Fruit fly (Drosophila melanogaster): Measurements from ENCODE around the gene CG6051.

Gene CG6051

dm6 chr3R:27108111-27108510, 42.8 kb downstream of the CG6051 start:
- no peak for TF ChIP-seq CG17801 (GFP tag; optimal IDR thresholded peaks at IDR 0.05; ENCODE audit: partially characterized antibody)

dm6 chr3R:27106134-27106694, 44.7 kb downstream of the CG6051 start, which contains the start of gene CAH9:
Gene CAH9, minus strand, starts transcription at chr3R:27106184.
- TF ChIP-seq CG17801 (GFP tag; optimal IDR thresholded peaks at IDR 0.05; ENCODE audit: partially characterized antibody) = no peak

- no peak for TF ChIP-seq CG17801 (GFP tag; optimal IDR thresholded peaks at IDR 0.05; ENCODE audit: partially characterized antibody)
These were observed 45.4 kb downstream of the CG6051 start for dm6 chr3R:27105439-27105838.

- TF ChIP-seq CG17801 (GFP tag; optimal IDR thresholded peaks at IDR 0.05; ENCODE audit: partially characterized antibody) = no peak
These were observed 49.9 kb downstream of the CG6051 start, which contains the start of gene Jhbp11 for dm6 chr3R:27100930-27101329. Gene Jhbp11, plus strand, starts transcription at chr3R:27101230.

- no peak for TF ChIP-seq CG17801 (GFP tag; optimal IDR thresholded peaks at IDR 0.05; ENCODE audit: partially characterized antibody)
These were observed 51.3 kb downstream of the CG6051 start, which contains the start of gene eater for dm6 chr3R:27099579-27099978. Gene eater, minus strand, starts transcription at chr3R:27099679.

dm6 chr3R:27098638-27099037, 52.2 kb downstream of the CG6051 start:
- no peak for TF ChIP-seq CG17801 (GFP tag; optimal IDR thresholded peaks at IDR 0.05; ENCODE audit: partially characterized antibody)

- no peak for TF ChIP-seq CG17801 (GFP tag; optimal IDR thresholded peaks at IDR 0.05; ENCODE audit: partially characterized antibody)
These were observed 56.6 kb downstream of the CG6051 start, which contains the start of gene CG14259 for dm6 chr3R:27094233-27094632. Gene CG14259, plus strand, starts transcription at chr3R:27094533.

dm6 chr3R:27092843-27093242, 58.0 kb downstream of the CG6051 start, which contains the start of gene CG14258:
Gene CG14258, plus strand, starts transcription at chr3R:27093143.
- no peak for TF ChIP-seq CG17801 (GFP tag; optimal IDR thresholded peaks at IDR 0.05; ENCODE audit: partially characterized antibody)

- no peak for TF ChIP-seq CG17801 (GFP tag; optimal IDR thresholded peaks at IDR 0.05; ENCODE audit: partially characterized antibody)
These were observed 58.6 kb downstream of the CG6051 start for dm6 chr3R:27092263-27092662.

- no peak for TF ChIP-seq CG17801 (GFP tag; optimal IDR thresholded peaks at IDR 0.05; ENCODE audit: partially characterized antibody)
These were observed 59.8 kb downstream of the CG6051 start, which contains the start of gene Cpr97Eb for dm6 chr3R:27091106-27091505. Gene Cpr97Eb, minus strand, starts transcription at chr3R:27091130.

dm6 chr3R:27087549-27087948, 63.3 kb downstream of the CG6051 start, which contains the start of gene Cpr97Ea:
Gene Cpr97Ea, minus strand, starts transcription at chr3R:27087778.
- no peak for TF ChIP-seq CG17801 (GFP tag; optimal IDR thresholded peaks at IDR 0.05; ENCODE audit: partially characterized antibody)

- no peak for TF ChIP-seq CG17801 (GFP tag; optimal IDR thresholded peaks at IDR 0.05; ENCODE audit: partially characterized antibody)
These were observed 66.3 kb downstream of the CG6051 start for dm6 chr3R:27084528-27085052.

dm6 chr3R:27082752-27083151, 68.1 kb downstream of the CG6051 start:
- TF ChIP-seq CG17801 (GFP tag; optimal IDR thresholded peaks at IDR 0.05; ENCODE audit: partially characterized antibody) = no peak

- TF ChIP-seq CG17801 (GFP tag; optimal IDR thresholded peaks at IDR 0.05; ENCODE audit: partially characterized antibody) = no peak
These were observed 74.3 kb downstream of the CG6051 start for dm6 chr3R:27076618-27077017.

- no peak for TF ChIP-seq CG17801 (GFP tag; optimal IDR thresholded peaks at IDR 0.05; ENCODE audit: partially characterized antibody)
These were observed 75.2 kb downstream of the CG6051 start, which contains the start of gene CG14257 for dm6 chr3R:27075694-27076093. Gene CG14257, plus strand, starts transcription at chr3R:27075870.
